Worm (Caenorhabditis elegans): ENCODE results near the gene Y71H2AM.6.

DNA sequence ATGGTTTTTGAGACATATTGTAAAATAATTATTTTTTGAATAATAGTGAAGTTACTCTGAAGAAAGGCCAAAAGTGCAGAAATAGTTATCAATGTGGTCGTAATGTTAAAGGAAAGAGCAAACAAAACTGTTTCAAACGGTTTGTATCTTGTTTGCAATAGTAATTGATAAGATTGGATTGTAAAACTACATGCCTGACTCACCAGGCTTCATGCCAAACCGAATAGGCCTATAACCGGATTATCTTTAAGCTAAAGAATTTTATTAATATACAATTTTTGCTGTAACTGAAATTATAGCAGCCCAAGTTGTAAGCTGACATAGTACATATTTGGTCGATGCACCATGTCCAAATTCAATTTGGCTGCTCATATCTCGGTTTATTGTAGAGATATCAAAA is 34.3 kb upstream of the Y71H2AM.6 start, which contains the start of gene Y71H2AM.14:
- TF ChIP-seq dao-5 (tag; optimal IDR thresholded peaks at IDR 0.05) = no peak
- TF ChIP-seq him-1 (tag; optimal IDR thresholded peaks at IDR 0.05) = no peak
